Fruit fly (Drosophila melanogaster) whole organism, prepupa: ENCODE data around the gene CG11700.

Source experiments
- Blimp-1 ChIP-seq: fragments of 200-800 bp; sonication (Bioruptor generic); optimal IDR thresholded peaks from 3 replicates; lab custom pipeline; 2017; ENCODE audit warnings: missing biosample characterization, missing genetic modification characterization, mild to moderate bottlenecking, moderate library complexity, missing genetic modification reagents
- CG10669 ChIP-seq: fragments of 200-800 bp; sonication (Bioruptor generic); optimal IDR thresholded peaks from 3 replicates; lab custom pipeline; 2018; ENCODE audit warnings: missing biosample characterization, mild to moderate bottlenecking, missing genetic modification characterization, moderate library complexity
- CG11294 ChIP-seq: fragments of 200-800 bp; sonication (Bioruptor generic); IDR thresholded peaks from 2 replicates; pipeline ENCODE4 v1.3.6; 2022; ENCODE audit warnings: missing biosample characterization, missing genetic modification characterization
- CG11902 ChIP-seq: fragments of 200-800 bp; sonication (Bioruptor generic); optimal IDR thresholded peaks from 3 replicates; lab custom pipeline; 2016; ENCODE audit warnings: missing biosample characterization, missing genetic modification characterization
- CG1621 ChIP-seq: fragments of 200-800 bp; sonication (Bioruptor generic); optimal IDR thresholded peaks from 3 replicates; lab custom pipeline; 2018; ENCODE audit warnings: missing biosample characterization, mild to moderate bottlenecking, missing genetic modification characterization
- CG16779 ChIP-seq: fragments of 200-800 bp; sonication (Bioruptor generic); optimal IDR thresholded peaks from 3 replicates; lab custom pipeline; 2017; ENCODE audit warnings: missing biosample characterization, mild to moderate bottlenecking, missing genetic modification characterization
- CG3032 ChIP-seq: fragments of 200-800 bp; optimal IDR thresholded peaks from 2 replicates; lab custom pipeline; 2019; ENCODE audit warnings: missing biosample characterization, mild to moderate bottlenecking, missing genetic modification characterization, moderate library complexity
- CG31627 ChIP-seq: fragments of 200-800 bp; sonication (Bioruptor generic); optimal IDR thresholded peaks from 3 replicates; lab custom pipeline; 2016; ENCODE audit warnings: missing biosample characterization, missing genetic modification characterization
- CG32006 ChIP-seq: fragments of 200-800 bp; sonication (Bioruptor generic); optimal IDR thresholded peaks from 3 replicates; lab custom pipeline; 2017; ENCODE audit warnings: missing biosample characterization, mild to moderate bottlenecking, missing genetic modification characterization
- CG34406 ChIP-seq: fragments of 200-800 bp; sonication (Bioruptor generic); optimal IDR thresholded peaks from 3 replicates; lab custom pipeline; 2016; ENCODE audit warnings: missing biosample characterization, missing genetic modification characterization
- CG4318 ChIP-seq: fragments of 200-800 bp; sonication (Bioruptor generic); optimal IDR thresholded peaks from 3 replicates; lab custom pipeline; 2017; ENCODE audit warnings: missing biosample characterization, mild to moderate bottlenecking, missing genetic modification characterization
- CG6276 ChIP-seq: fragments of 200-800 bp; sonication (Bioruptor generic); optimal IDR thresholded peaks from 2 replicates; lab custom pipeline; 2017; ENCODE audit warnings: missing biosample characterization, mild to moderate bottlenecking, missing genetic modification characterization
- CG6808 ChIP-seq: fragments of 200-800 bp; sonication (Bioruptor generic); optimal IDR thresholded peaks from 3 replicates; lab custom pipeline; 2017; ENCODE audit warnings: missing biosample characterization, missing genetic modification characterization, mild to moderate bottlenecking, moderate library complexity, missing genetic modification reagents
- CG8319 ChIP-seq: fragments of 200-800 bp; sonication (Bioruptor generic); optimal IDR thresholded peaks from 3 replicates; lab custom pipeline; 2016; ENCODE audit warnings: missing biosample characterization, missing genetic modification characterization
- CG8632 ChIP-seq: fragments of 200-800 bp; sonication (Bioruptor generic); optimal IDR thresholded peaks from 3 replicates; lab custom pipeline; 2016; ENCODE audit warnings: missing biosample characterization, missing genetic modification characterization
- CG9139 ChIP-seq: fragments of 200-800 bp; sonication (Bioruptor generic); optimal IDR thresholded peaks from 3 replicates; lab custom pipeline; 2017; ENCODE audit warnings: missing biosample characterization, mild to moderate bottlenecking, missing genetic modification characterization
- Eip75B ChIP-seq: fragments of 200-800 bp; sonication (Bioruptor generic); optimal IDR thresholded peaks from 3 replicates; lab custom pipeline; 2016; ENCODE audit warnings: missing biosample characterization, missing genetic modification characterization
- Eip78C ChIP-seq: fragments of 200-800 bp; sonication (Bioruptor generic); peaks from one replicate; lab custom pipeline; 2016; ENCODE audit warnings: missing biosample characterization, missing genetic modification characterization
- Eip93F ChIP-seq: fragments of 200-800 bp; sonication (Bioruptor generic); optimal IDR thresholded peaks from 2 replicates; lab custom pipeline; 2016; ENCODE audit warnings: missing biosample characterization, mild to moderate bottlenecking, missing genetic modification characterization
- Ets21C ChIP-seq: fragments of 200-800 bp; sonication (Bioruptor generic); optimal IDR thresholded peaks from 3 replicates; lab custom pipeline; 2016; ENCODE audit warnings: missing biosample characterization, missing genetic modification characterization
- Gug ChIP-seq: fragments of 200-800 bp; sonication (Bioruptor generic); IDR thresholded peaks from 2 replicates; pipeline ENCODE4 v1.3.6; 2022; ENCODE audit warnings: missing biosample characterization, missing genetic modification characterization
- Hr38 ChIP-seq: sonication (Bioruptor generic); optimal IDR thresholded peaks from 2 replicates; lab custom pipeline; 2016; ENCODE audit warnings: missing biosample characterization, missing genetic modification characterization
- Hr4 ChIP-seq: fragments of 200-800 bp; sonication (Bioruptor generic); optimal IDR thresholded peaks from 3 replicates; lab custom pipeline; 2016; ENCODE audit warnings: missing biosample characterization, missing genetic modification characterization
- Lpt ChIP-seq: fragments of 200-800 bp; sonication (Bioruptor generic); optimal IDR thresholded peaks from 3 replicates; lab custom pipeline; 2016; ENCODE audit warnings: missing biosample characterization, missing genetic modification characterization
- Met ChIP-seq: fragments of 200-800 bp; sonication (Bioruptor generic); optimal IDR thresholded peaks from 3 replicates; lab custom pipeline; 2016; ENCODE audit warnings: missing biosample characterization, missing genetic modification characterization
- OdsH ChIP-seq: fragments of 200-800 bp; sonication (Bioruptor generic); optimal IDR thresholded peaks from 3 replicates; lab custom pipeline; 2016; ENCODE audit warnings: missing biosample characterization, missing genetic modification characterization
- Smox ChIP-seq: fragments of 200-800 bp; sonication (Bioruptor generic); optimal IDR thresholded peaks from 3 replicates; lab custom pipeline; 2016; ENCODE audit warnings: missing biosample characterization, missing genetic modification characterization
- Sox102F ChIP-seq: fragments of 200-800 bp; sonication (Bioruptor generic); optimal IDR thresholded peaks from 2 replicates; lab custom pipeline; 2016; ENCODE audit warnings: missing biosample characterization, mild to moderate bottlenecking, missing genetic modification characterization
- Sox15 ChIP-seq: fragments of 200-800 bp; sonication (Bioruptor generic); optimal IDR thresholded peaks from 3 replicates; lab custom pipeline; 2016; ENCODE audit warnings: missing biosample characterization, missing genetic modification characterization
- achi ChIP-seq: fragments of 200-800 bp; sonication (Bioruptor generic); optimal IDR thresholded peaks from 3 replicates; lab custom pipeline; 2016; ENCODE audit warnings: missing biosample characterization, missing genetic modification characterization
- acj6 ChIP-seq: fragments of 200-800 bp; sonication (Bioruptor generic); optimal IDR thresholded peaks from 3 replicates; lab custom pipeline; 2016; ENCODE audit warnings: missing biosample characterization, missing genetic modification characterization
- cyc ChIP-seq: fragments of 200-800 bp; sonication (Bioruptor generic); optimal IDR thresholded peaks from 3 replicates; lab custom pipeline; 2016; ENCODE audit warnings: missing biosample characterization, missing genetic modification characterization
- dac ChIP-seq: fragments of 200-800 bp; sonication (Bioruptor generic); optimal IDR thresholded peaks from 2 replicates; lab custom pipeline; 2017; ENCODE audit warnings: missing biosample characterization, mild to moderate bottlenecking, missing genetic modification characterization
- dsx ChIP-seq: fragments of 200-800 bp; optimal IDR thresholded peaks from 3 replicates; lab custom pipeline; 2019; ENCODE audit warnings: missing biosample characterization, mild to moderate bottlenecking, missing genetic modification characterization, moderate library complexity; ENCODE audit not compliant: poor library complexity, severe bottlenecking
- eg ChIP-seq: fragments of 200-800 bp; sonication (Bioruptor generic); IDR thresholded peaks from 3 replicates; pipeline ENCODE4 v1.3.6; 2022; ENCODE audit warnings: missing biosample characterization, missing genetic modification characterization
- fd59A ChIP-seq: fragments of 200-800 bp; sonication (Bioruptor generic); optimal IDR thresholded peaks from 2 replicates; lab custom pipeline; 2017; ENCODE audit warnings: missing biosample characterization, mild to moderate bottlenecking, missing genetic modification characterization, missing genetic modification reagents
- fd85E ChIP-seq: fragments of 200-800 bp; sonication (Bioruptor generic); optimal IDR thresholded peaks from 3 replicates; lab custom pipeline; 2016; ENCODE audit warnings: missing biosample characterization, missing genetic modification characterization
- net ChIP-seq: fragments of 200-800 bp; sonication (Bioruptor generic); optimal IDR thresholded peaks from 3 replicates; lab custom pipeline; 2016; ENCODE audit warnings: missing biosample characterization, missing genetic modification characterization
- salr ChIP-seq, 2 experiments: fragments of 200-800 bp; sonication (Bioruptor generic); optimal IDR thresholded peaks; 3 replicates each; lab custom pipeline; 2016 to 2018; ENCODE audit warnings: missing biosample characterization in 2 of 2, missing genetic modification characterization in 2 of 2, mild to moderate bottlenecking in 1 of 2
- spab ChIP-seq: fragments of 200-800 bp; sonication (Bioruptor generic); optimal IDR thresholded peaks from 2 replicates; lab custom pipeline; 2017; ENCODE audit warnings: missing biosample characterization, mild to moderate bottlenecking, missing genetic modification characterization, missing genetic modification reagents
- ss ChIP-seq, 2 experiments: fragments of 200-800 bp; sonication (Bioruptor generic); optimal IDR thresholded peaks; 2 replicates in 1 of 2; 3 replicates in 1 of 2; lab custom pipeline; 2017 to 2018; ENCODE audit warnings: mild to moderate bottlenecking in 2 of 2, missing biosample characterization in 2 of 2, missing genetic modification characterization in 2 of 2, moderate library complexity in 1 of 2
- svp ChIP-seq: fragments of 200-800 bp; sonication (Bioruptor generic); peaks from one replicate; lab custom pipeline; 2016; ENCODE audit warnings: missing biosample characterization, missing genetic modification characterization
- topi ChIP-seq: fragments of 200-800 bp; sonication (Bioruptor generic); optimal IDR thresholded peaks from 3 replicates; lab custom pipeline; 2016; ENCODE audit warnings: missing biosample characterization, missing genetic modification characterization
- vri ChIP-seq: fragments of 200-800 bp; sonication (Bioruptor generic); optimal IDR thresholded peaks from 3 replicates; lab custom pipeline; 2016; ENCODE audit warnings: missing biosample characterization, mild to moderate bottlenecking, missing genetic modification characterization

CG11700 gene

DNA sequence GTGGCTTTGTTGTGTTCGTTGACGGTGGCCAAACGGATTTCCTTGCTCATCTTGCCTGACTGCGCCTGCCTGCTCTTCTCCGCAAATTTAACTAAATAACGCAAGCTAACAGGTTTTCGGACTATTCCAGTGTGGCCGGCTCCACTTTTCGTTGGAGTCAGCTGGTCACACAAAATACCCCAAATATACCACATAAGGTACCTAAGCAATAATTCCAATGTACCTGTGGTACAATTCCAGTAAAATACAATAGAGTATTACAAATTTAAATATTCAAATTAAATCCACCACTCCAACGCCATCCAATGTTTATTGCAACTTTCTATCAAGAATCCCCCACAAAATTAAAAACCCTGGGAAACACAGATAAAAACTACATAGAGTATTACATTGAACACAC, 6.8 kb downstream of the CG11700 start, which contains the start of gene CG3566 (continued):
- TF ChIP-seq Sox15 (GFP tag; lab: Kevin White, UChicago) (no peak), CG9139 (no peak), CG4318 (no peak), Ets21C (GFP tag; lab: Kevin White, UChicago) (no peak), dac (GFP tag; lab: Kevin White, UChicago) (no peak)

DNA sequence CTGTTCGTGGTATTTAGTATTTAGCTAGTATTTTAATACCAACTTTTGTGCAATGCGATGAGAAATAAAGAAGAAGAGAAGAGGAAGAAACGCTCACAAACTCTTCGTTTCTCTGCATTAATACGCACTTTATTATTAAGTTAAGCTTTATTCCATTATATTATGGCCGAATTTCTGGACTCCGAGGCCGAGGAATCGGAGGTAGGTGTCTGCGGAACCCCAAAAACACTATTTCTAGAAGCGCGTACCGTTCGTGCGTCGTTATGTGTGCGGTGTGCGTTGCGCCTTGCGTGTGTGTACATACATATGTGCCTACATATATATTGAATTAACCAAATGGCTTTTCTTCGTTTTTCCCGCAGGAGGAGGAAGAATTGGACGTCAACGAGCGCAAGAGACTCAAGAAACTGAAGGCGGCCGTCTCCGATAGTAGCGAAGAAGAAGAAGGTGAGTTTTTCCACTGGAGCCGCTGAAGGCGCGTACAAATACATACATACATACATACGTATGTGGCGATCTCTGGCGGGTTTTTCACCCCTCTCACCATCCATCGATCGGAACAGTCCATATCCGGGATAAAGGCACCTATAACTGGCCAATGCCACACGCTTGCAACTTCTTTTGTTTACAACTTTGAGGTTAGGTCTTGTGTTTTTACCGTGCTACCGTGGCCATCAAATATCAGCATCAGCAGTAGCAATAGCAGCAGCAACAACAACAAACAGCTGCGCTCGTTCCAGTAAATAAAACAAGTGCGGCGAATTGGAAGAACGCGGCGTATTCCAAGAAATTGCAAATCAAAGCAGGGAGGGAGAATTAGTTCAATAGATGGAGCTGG, 15.4 kb downstream of the CG11700 start, which contains the start of gene Spt6:
TSS of gene Spt6 (plus strand) at position 53 of the 838 bp plus-strand sequence.
- TF ChIP-seq svp (peak; percentile 34), Hr38 (no peak), CG16779 (tag; lab: Kevin White, UChicago) (no peak), net (GFP tag; lab: Kevin White, UChicago) (no peak), salr (GFP tag; optimal IDR thresholded peaks at IDR 0.05; lab: Kevin White, UChicago) (no peak), CG3032 (tag; lab: Kevin White, UChicago) (no peak), dac (GFP tag; lab: Kevin White, UChicago) (no peak), ss (GFP tag; optimal IDR thresholded peaks at IDR 0.05; lab: Kevin White, UChicago) (peak in 1 of 2 experiments; percentile 8), CG8632 (no peak), Eip78C (GFP tag; lab: Kevin White, UChicago) (peak; percentile 5), CG10669 (GFP tag; lab: Kevin White, UChicago) (no peak), Eip75B (GFP tag; lab: Kevin White, UChicago) (no peak), Sox15 (GFP tag; lab: Kevin White, UChicago) (no peak), CG1621 (peak; percentile 23), eg (GFP tag; lab: Robert Waterston, UW) (no peak), achi (GFP tag; lab: Kevin White, UChicago) (no peak), fd85E (GFP tag; lab: Kevin White, UChicago) (no peak), CG34406 (GFP tag; lab: Kevin White, UChicago) (no peak), CG9139 (no peak), Sox102F (GFP tag; lab: Kevin White, UChicago) (no peak), Gug (GFP tag; lab: Robert Waterston, UW) (no peak), dsx (GFP tag; lab: Kevin White, UChicago) (no peak), spab (GFP tag; lab: Kevin White, UChicago) (no peak), vri (no peak)

DNA sequence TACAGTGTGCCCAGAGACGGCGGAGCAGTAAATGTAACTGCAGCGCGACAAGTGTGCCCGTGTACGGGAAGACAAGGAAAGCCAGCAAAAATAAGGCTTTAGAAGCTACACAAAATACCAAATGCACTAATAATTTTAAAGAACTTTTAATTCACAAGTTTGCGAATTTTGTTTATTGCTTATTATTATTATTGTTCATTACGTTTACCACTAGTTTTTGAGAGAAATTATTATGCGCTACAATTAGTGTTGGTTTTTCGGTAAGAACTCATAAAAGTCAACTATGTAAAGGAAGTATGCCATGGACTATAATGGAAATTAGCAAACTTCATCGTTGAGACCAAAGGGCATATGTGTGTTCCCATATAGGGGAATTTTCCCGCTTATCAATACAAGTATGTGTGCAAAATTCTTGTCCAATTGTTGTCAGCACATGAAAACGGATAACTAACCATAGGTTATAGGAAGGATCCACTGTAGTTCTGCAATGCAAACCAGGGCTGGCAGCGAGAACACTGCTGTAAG, 16.1 kb downstream of the CG11700 start, which contains the start of gene schlank:
TSS of gene schlank (minus strand) at position 42 of the 525 bp plus-strand sequence.
- peak; percentile 12 for TF ChIP-seq fd59A
- no peak for TF ChIP-seq OdsH
- TF ChIP-seq CG11294 (GFP tag; lab: Robert Waterston, UW), result peak; percentile 29; the same call in 1 of the 2 replicates
- no peak for TF ChIP-seq Lpt
- no peak for TF ChIP-seq Smox (GFP tag; lab: Kevin White, UChicago)
- no peak for TF ChIP-seq CG32006 (GFP tag; lab: Kevin White, UChicago)
- peak; percentile 43 for TF ChIP-seq topi (GFP tag; lab: Kevin White, UChicago)
- TF ChIP-seq CG4318, result no peak
- TF ChIP-seq achi (GFP tag; lab: Kevin White, UChicago), result no peak
- peak; percentile 32 for TF ChIP-seq vri
- TF ChIP-seq CG8319, result peak; percentile 44
- TF ChIP-seq net (GFP tag; lab: Kevin White, UChicago), result peak; percentile 19
- TF ChIP-seq CG31627 (GFP tag; lab: Kevin White, UChicago), result peak; percentile 74
- no peak for TF ChIP-seq Eip93F (GFP tag; lab: Kevin White, UChicago)
- peak; percentile 5 for TF ChIP-seq Blimp-1 (GFP tag; lab: Kevin White, UChicago)
- peak; percentile 61 for TF ChIP-seq cyc (GFP tag; lab: Kevin White, UChicago)
- TF ChIP-seq eg (GFP tag; lab: Robert Waterston, UW), result peak; percentile 81
- TF ChIP-seq Hr4 (GFP tag; lab: Kevin White, UChicago), result peak; percentile 65
- peak; percentile 63 for TF ChIP-seq Eip75B (GFP tag; lab: Kevin White, UChicago)
- peak; percentile 49 for TF ChIP-seq CG11902 (GFP tag; lab: Kevin White, UChicago)
- TF ChIP-seq Met (GFP tag; lab: Kevin White, UChicago), result peak; percentile 54
- TF ChIP-seq CG34406 (GFP tag; lab: Kevin White, UChicago), result peak; percentile 15
- TF ChIP-seq CG9139, result no peak
- no peak for TF ChIP-seq CG6276 (GFP tag; lab: Kevin White, UChicago)
- TF ChIP-seq ss (GFP tag; optimal IDR thresholded peaks at IDR 0.05; lab: Kevin White, UChicago), result no peak
- TF ChIP-seq CG1621, result no peak
- TF ChIP-seq CG6808 (GFP tag; lab: Kevin White, UChicago), result no peak
- no peak for TF ChIP-seq acj6 (GFP tag; lab: Kevin White, UChicago)
- TF ChIP-seq svp, result peak; percentile 71
